Fruit fly (Drosophila melanogaster): ENCODE results near the gene CG6171.
A peak's percentile ranks its signal among the peaks of the same experiment; 100 is the strongest.

CG6171 gene

DNA sequence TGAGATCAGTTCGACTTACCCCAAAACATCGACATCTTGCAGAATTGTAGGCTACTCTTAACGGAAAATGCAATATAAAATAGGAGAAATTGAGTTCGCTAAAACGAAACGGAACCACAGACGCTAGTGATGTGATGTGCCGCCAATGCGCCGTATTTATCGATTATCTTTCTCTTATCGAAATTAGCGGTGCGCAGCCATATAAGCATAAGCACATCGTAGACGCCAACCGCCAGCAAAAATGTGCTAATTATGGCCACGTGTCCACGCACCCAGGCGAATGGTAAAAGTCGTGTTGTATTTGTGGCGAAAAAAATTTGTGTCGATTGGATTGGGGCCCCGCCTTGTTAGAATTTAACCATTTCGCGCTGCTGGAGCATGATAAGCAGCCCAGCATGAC is 30.7 kb downstream of the CG6171 start, which contains the start of the genes Fkbp39 and Cyfip (continued):
- no peak for TF ChIP-seq CG10274 (GFP tag; optimal IDR thresholded peaks at IDR 0.05)
- no peak for TF ChIP-seq fd64A (GFP tag; optimal IDR thresholded peaks at IDR 0.05)
- TF ChIP-seq CG31441 (GFP tag; IDR thresholded peaks at IDR 0.05) = no peak
- TF ChIP-seq ab (GFP tag; optimal IDR thresholded peaks at IDR 0.05) = no peak
- TF ChIP-seq CG1832 (GFP tag; optimal IDR thresholded peaks at IDR 0.05) = no peak
- peak; percentile 55; the same call in 1 of the 3 replicates for TF ChIP-seq Optix (GFP tag; IDR thresholded peaks at IDR 0.05)
- peak; percentile 21 for TF ChIP-seq mirr (GFP tag; optimal IDR thresholded peaks at IDR 0.05)
- TF ChIP-seq kay (GFP tag; optimal IDR thresholded peaks at IDR 0.05) = no peak
- TF ChIP-seq CG13775 (GFP tag; optimal IDR thresholded peaks at IDR 0.05) = peak; percentile 40
- TF ChIP-seq CG10321 (GFP tag; IDR thresholded peaks at IDR 0.05) = no peak
- peak; percentile 95 for TF ChIP-seq Ets97D (GFP tag; optimal IDR thresholded peaks at IDR 0.05)
- peak; percentile 68 for TF ChIP-seq Adf1 (GFP tag; IDR thresholded peaks at IDR 0.05)
- TF ChIP-seq CG7357 (GFP tag; IDR thresholded peaks at IDR 0.05) = no peak
- TF ChIP-seq Dref (GFP tag; IDR thresholded peaks at IDR 0.05) = peak; percentile 99
- peak; percentile 46 for TF ChIP-seq onecut (GFP tag; IDR thresholded peaks at IDR 0.05)
- peak; percentile 13 for TF ChIP-seq CoRest (tag; optimal IDR thresholded peaks at IDR 0.05)
- peak; percentile 52 for TF ChIP-seq CG9876 (GFP tag; optimal IDR thresholded peaks at IDR 0.05)
- TF ChIP-seq CG7786 (GFP tag; optimal IDR thresholded peaks at IDR 0.05) = peak; percentile 34
- TF ChIP-seq ase (GFP tag; IDR thresholded peaks at IDR 0.05) = 0 out of 3 replicates have a peak, but pooled peaks have one; percentile 27
- no peak for TF ChIP-seq ap (GFP tag; IDR thresholded peaks at IDR 0.05)
- no peak for TF ChIP-seq CG10959 (GFP tag; IDR thresholded peaks at IDR 0.05)
- TF ChIP-seq Eip74EF (GFP tag; optimal IDR thresholded peaks at IDR 0.05) = no peak
- TF ChIP-seq CG14050 (GFP tag; IDR thresholded peaks at IDR 0.05) = no peak
- TF ChIP-seq Lhr (GFP tag; optimal IDR thresholded peaks at IDR 0.05) = peak; percentile 94
- TF ChIP-seq CG11247 (GFP tag; IDR thresholded peaks at IDR 0.05) = 0 out of 2 replicates have a peak, but pooled peaks have one; percentile 20
- no peak for TF ChIP-seq Tbp (GFP tag; optimal IDR thresholded peaks at IDR 0.05)
- no peak for TF ChIP-seq chm (GFP tag; IDR thresholded peaks at IDR 0.05)
- no peak for TF ChIP-seq CG15479 (GFP tag; optimal IDR thresholded peaks at IDR 0.05)
- peak; percentile 38 for TF ChIP-seq CG7928 (GFP tag; optimal IDR thresholded peaks at IDR 0.05)
- no peak for TF ChIP-seq CG6254 (GFP tag; optimal IDR thresholded peaks at IDR 0.05)
- TF ChIP-seq hth (optimal IDR thresholded peaks at IDR 0.05) = no peak
- no peak for TF ChIP-seq lola (GFP tag; optimal IDR thresholded peaks at IDR 0.05)
- TF ChIP-seq Usf (GFP tag; optimal IDR thresholded peaks at IDR 0.05) = no peak
- TF ChIP-seq Drgx (GFP tag; IDR thresholded peaks at IDR 0.05) = no peak
- no peak for TF ChIP-seq CG1529 (GFP tag; optimal IDR thresholded peaks at IDR 0.05)
- no peak for TF ChIP-seq salm (tag; optimal IDR thresholded peaks at IDR 0.05)
- peak; percentile 30 for TF ChIP-seq Dek (tag; optimal IDR thresholded peaks at IDR 0.05)
- no peak for TF ChIP-seq eve (GFP tag; optimal IDR thresholded peaks at IDR 0.05)
- TF ChIP-seq gce (GFP tag; IDR thresholded peaks at IDR 0.05) = no peak
- peak; percentile 89 for TF ChIP-seq CG2116 (GFP tag; optimal IDR thresholded peaks at IDR 0.05)
- TF ChIP-seq sna (GFP tag; IDR thresholded peaks at IDR 0.05; ENCODE audit: partially characterized antibody) = peak; percentile 54; the same call in 1 of the 2 replicates
- no peak for TF ChIP-seq kni (GFP tag; optimal IDR thresholded peaks at IDR 0.05)
- TF ChIP-seq pb (GFP tag; optimal IDR thresholded peaks at IDR 0.05) = no peak
- TF ChIP-seq H15 (GFP tag; IDR thresholded peaks at IDR 0.05) = no peak
- no peak for TF ChIP-seq Gsc (GFP tag; IDR thresholded peaks at IDR 0.05)
- TF ChIP-seq dimm (GFP tag; IDR thresholded peaks at IDR 0.05) = no peak
- TF ChIP-seq jumu (GFP tag; optimal IDR thresholded peaks at IDR 0.05) = peak; percentile 87
- no peak for TF ChIP-seq en (GFP tag; optimal IDR thresholded peaks at IDR 0.05)
- TF ChIP-seq CG30431 (GFP tag; optimal IDR thresholded peaks at IDR 0.05) = no peak
- TF ChIP-seq Hand (GFP tag; optimal IDR thresholded peaks at IDR 0.05) = no peak
- TF ChIP-seq NfI (GFP tag; optimal IDR thresholded peaks at IDR 0.05) = peak; percentile 34
- TF ChIP-seq CG32767 (GFP tag; IDR thresholded peaks at IDR 0.05) = peak; percentile 31; the same call in 1 of the 2 replicates

Measured in whole organism, embryonic.